Worm (Caenorhabditis elegans) whole organism, L4/young adult: ENCODE results near the gene F46B6.5.
A peak's percentile ranks its signal among the peaks of the same experiment; 100 is the strongest.

Experiments
- W03F9.2 ChIP-seq: fragments of 150-350 bp; optimal IDR thresholded peaks from 2 replicates; lab custom pipeline; 2014; ENCODE audit warnings: missing biosample characterization, missing genetic modification characterization
- dao-5 ChIP-seq: sonication (generic microtip); optimal IDR thresholded peaks from 2 replicates; lab custom pipeline; 2016; ENCODE audit warnings: missing genotype, missing genetic modification characterization, moderate library complexity, missing compliant biosample characterization
- him-1 ChIP-seq: sonication (generic microtip); optimal IDR thresholded peaks from 2 replicates; lab custom pipeline; 2016; ENCODE audit warnings: missing genotype, missing genetic modification reagents, missing genetic modification characterization, missing compliant biosample characterization

The F46B6.5 gene

DNA sequence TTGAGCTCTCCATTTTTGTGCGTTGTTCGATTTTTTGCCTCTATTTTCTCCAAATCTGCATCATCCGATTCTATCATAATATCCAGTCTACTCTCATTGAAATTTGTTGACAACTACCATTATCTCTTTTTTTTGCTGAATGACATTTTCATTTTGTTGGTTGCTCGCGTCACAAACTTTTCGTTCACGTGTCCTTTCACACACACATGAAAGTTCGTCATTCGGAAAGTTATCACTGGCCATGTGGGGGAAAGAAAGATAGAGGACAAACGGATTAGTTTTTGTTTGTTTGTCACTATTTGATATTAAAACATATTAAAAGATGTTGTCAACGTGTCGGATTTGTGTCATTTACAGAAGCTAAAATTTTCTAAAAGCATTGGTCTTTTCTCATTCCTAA, 12.1 kb upstream of the F46B6.5 start:
- TF ChIP-seq him-1 (no peak), W03F9.2 (tag; lab: Kevin White, UChicago) (no peak), dao-5 (tag; lab: Kevin White, UChicago) (no peak)

ce11 chrV:9791332-9791731, 8.5 kb upstream of the F46B6.5 start, which contains the start of gene lipl-2:
Gene lipl-2, plus strand, starts transcription at chrV:9791567.
- no peak for TF ChIP-seq W03F9.2 (tag; lab: Kevin White, UChicago)
- no peak for TF ChIP-seq him-1
- no peak for TF ChIP-seq dao-5 (tag; lab: Kevin White, UChicago)

- TF ChIP-seq him-1 (peak; percentile 68), dao-5 (tag; lab: Kevin White, UChicago) (no peak), W03F9.2 (tag; lab: Kevin White, UChicago) (peak; percentile 96)
Observed at ce11 chrV:9789657-9790261, 6.9 kb upstream of the F46B6.5 start, which contains the start of gene ztf-7. Gene ztf-7, minus strand, starts transcription at chrV:9789707.

- no peak for TF ChIP-seq dao-5 (tag; lab: Kevin White, UChicago)
Observed at ce11 chrV:9786721-9787131, 3.9 kb upstream of the F46B6.5 start, which contains the start of gene F46B6.6. Gene F46B6.6, minus strand, starts transcription at chrV:9786868.

DNA sequence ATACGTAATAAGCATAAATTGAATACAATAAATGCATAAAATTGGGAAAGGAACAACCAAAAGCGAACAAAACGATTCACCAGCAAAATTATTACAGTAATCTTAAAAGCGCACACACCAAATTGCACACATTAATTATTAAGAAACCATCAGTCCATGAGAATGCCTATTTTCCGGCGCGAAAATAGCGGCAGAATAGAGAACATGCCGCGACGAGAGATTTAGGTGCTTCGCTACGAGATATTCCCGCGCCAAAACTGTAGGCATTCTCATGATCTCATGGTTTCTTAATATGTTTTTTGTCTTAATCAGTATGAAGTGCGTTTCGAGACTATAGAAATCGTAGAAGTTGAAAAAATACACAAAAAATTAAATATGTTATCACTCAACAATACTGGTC, 1.3 kb upstream of the F46B6.5 start:
- TF ChIP-seq him-1 (no peak), dao-5 (tag; lab: Kevin White, UChicago) (no peak), W03F9.2 (tag; lab: Kevin White, UChicago) (no peak)

DNA sequence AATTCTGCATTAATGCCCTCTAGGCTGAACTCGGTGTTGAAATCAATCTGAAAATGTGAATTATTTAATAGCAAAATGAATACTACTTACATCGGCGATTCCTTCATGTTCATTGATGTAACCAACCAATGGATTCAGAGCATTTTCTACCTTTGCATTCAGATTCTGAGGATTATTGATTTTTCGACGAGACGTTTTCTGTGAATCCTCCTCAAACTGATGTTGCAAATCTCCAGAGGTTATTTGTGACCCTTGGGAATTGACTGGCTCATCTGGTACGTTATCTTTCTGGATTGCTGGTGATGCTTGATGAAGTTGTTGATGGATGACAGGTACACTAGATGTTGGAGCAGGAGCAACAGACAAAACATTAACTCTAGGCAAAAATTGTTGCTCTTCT, 824 bp downstream of the F46B6.5 start:
- TF ChIP-seq dao-5 (tag; lab: Kevin White, UChicago): no peak
- TF ChIP-seq W03F9.2 (tag; lab: Kevin White, UChicago): no peak
- no peak for TF ChIP-seq him-1

DNA sequence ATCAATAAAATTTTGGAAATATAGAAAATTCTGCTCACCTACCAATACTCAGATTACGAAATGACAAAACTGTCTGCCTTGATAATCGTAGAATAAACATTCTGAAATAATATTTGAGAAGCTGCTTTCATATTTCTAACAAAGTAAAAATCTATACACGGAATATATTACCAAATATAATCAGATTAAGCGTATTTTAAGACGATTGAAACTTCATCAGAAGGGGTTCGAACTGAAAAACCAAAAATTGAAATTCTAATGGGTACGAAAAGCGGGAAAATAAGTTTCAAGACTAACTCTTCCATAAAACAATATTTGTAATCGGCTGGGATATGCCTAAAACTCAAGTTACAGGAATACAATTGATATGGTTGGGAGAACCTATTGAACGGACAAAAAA, 3.5 kb downstream of the F46B6.5 start, which contains the start of gene F46B6.4:
TSS of gene F46B6.4 (minus strand) at position 101 of the 400 bp plus-strand sequence.
- TF ChIP-seq W03F9.2 (tag; lab: Kevin White, UChicago) (no peak), dao-5 (tag; lab: Kevin White, UChicago) (no peak), him-1 (no peak)

DNA sequence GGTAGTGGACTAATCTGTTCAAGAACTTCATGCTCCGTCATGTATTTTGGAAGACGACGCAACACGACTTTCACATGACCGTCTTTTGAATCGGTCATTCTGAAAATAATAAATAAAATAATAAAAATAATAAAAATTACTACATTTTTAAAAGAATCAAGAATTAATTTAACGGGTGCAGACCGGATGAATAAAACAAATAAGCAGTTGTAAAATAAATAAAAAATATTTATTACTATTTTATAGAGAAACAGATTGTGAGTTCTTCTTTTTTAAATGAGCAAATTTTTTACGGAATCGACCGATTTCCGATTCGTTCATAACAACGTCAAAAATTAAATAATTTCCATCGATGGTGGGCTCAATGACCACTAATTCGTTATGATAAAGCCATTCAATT, 5.2 kb downstream of the F46B6.5 start, which contains the start of gene smg-4:
TSS of gene smg-4 (minus strand) at position 101 of the 400 bp plus-strand sequence.
- TF ChIP-seq W03F9.2 (tag; lab: Kevin White, UChicago): no peak
- no peak for TF ChIP-seq him-1
- TF ChIP-seq dao-5 (tag; lab: Kevin White, UChicago): no peak

ce11 chrV:9775734-9776133, 7.1 kb downstream of the F46B6.5 start, which contains the start of gene F46B6.12:
Gene F46B6.12, minus strand, starts transcription at chrV:9775834.
- TF ChIP-seq him-1: no peak
- no peak for TF ChIP-seq dao-5 (tag; lab: Kevin White, UChicago)
- no peak for TF ChIP-seq W03F9.2 (tag; lab: Kevin White, UChicago)

- no peak for TF ChIP-seq dao-5 (tag; lab: Kevin White, UChicago)
- TF ChIP-seq W03F9.2 (tag; lab: Kevin White, UChicago): no peak
- no peak for TF ChIP-seq him-1
Observed at ce11 chrV:9771970-9772369, 10.9 kb downstream of the F46B6.5 start, which contains the start of gene F46B6.2. Gene F46B6.2, plus strand, starts transcription at chrV:9772285.

DNA sequence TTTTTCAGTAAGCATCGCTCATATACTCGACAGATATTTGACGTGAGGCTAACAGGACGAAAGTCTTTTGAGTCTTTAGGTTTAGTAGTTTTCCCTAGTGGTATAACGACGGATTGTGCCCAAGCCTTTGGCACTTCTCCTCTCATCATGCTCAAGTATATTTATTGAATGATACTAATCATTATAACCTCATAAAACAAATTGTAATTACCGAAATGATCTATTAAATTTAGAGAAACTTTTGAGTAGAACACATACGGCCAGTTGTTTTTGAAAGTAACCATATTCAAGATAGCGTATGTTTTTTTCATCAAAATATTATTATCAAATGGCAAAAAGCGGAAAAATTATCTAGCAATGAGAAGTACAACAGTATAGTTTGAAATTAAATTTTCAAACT, 11.6 kb downstream of the F46B6.5 start:
- TF ChIP-seq W03F9.2 (tag; lab: Kevin White, UChicago) (no peak), him-1 (no peak), dao-5 (tag; lab: Kevin White, UChicago) (no peak)

DNA sequence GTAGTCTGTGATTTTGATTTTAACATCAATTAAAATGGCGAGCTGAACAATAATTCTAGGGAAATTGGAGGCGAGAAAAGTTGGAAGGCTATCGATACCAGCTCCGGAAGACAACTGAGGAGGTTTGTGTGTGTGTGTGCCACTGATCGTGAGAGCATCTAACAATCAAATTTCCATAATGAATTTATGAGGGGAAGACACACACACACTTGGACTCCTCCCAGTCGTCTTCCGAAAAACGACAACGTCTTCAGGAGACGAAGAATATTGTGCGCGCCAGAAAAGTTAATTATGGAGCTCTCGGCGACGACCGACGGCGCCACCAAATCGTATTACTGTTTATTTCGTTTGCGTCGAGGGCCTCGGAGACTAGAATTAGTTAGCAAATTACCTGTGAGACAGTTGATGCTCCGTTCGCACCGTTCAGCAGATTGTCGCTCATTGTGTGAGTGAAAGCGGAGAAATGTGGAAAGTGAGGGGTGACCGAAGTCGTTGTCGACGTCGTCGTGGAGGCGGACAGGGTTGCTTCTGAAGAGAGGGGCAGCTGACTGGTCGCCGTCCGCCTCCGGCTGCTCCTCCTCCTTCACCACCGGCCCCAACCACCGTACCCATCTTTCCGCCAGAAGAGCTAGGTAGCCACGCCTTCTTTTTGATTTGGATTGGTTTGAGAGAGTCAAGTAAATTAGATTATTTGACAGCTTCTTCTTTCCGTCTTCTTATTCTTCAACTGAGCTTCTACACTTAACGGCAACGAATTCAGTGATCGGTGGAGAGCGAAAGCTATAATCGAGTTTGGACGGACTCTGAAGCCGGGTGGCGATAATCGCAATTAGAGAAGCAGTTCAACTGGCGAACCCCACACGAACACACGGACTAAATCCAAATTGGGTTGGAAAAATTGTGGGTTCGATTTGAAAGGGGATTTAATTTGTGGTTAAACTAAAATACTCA, 13.8 kb downstream of the F46B6.5 start, which contains the start of gene unc-42:
TSS of gene unc-42 (minus strand) at position 564 of the 951 bp plus-strand sequence.
- TF ChIP-seq him-1 (no peak), W03F9.2 (tag; lab: Kevin White, UChicago) (no peak), dao-5 (tag; lab: Kevin White, UChicago) (no peak)

DNA sequence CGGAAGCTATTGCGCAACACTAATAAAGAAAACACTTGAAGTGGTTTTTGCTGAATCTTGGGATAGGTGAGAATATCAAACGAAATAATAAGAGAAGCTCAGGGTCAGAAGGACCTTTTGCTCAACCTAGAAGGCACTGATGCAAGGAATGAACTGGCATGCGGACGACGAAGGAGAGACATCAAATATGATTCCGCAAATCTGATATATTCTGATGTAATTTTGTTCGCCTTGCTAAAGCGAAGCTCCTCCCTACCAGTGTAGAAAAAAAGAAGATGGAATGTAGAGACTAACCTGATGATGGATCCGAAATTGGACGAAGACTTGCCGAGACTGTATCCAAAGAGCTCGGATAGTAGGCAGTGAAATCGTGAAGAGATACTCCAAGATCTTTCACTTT, 14.9 kb downstream of the F46B6.5 start:
- no peak for TF ChIP-seq W03F9.2 (tag; lab: Kevin White, UChicago)
- TF ChIP-seq him-1: no peak
- TF ChIP-seq dao-5 (tag; lab: Kevin White, UChicago): no peak

DNA sequence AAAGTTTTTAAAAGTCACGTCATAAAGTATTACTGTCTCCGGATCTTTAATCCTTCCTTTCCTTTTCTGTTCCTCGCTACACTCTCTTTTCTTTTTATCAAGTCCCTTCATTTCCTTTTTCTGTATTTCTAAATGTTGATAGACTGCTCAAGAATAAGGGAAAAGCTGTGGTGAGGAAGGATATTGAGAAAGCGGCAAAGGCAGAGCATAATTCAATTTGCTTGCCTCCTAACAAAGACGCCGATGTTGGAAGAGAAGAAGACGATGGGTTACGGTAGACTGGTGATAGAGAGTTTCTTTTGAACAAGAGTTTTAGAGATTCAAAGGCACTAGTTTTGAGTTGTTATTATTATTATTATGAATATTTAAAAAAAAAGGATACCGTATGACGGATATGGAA, 17.2 kb downstream of the F46B6.5 start:
- TF ChIP-seq W03F9.2 (tag; lab: Kevin White, UChicago): no peak
- TF ChIP-seq dao-5 (tag; lab: Kevin White, UChicago): no peak
- no peak for TF ChIP-seq him-1
